Fruit fly (Drosophila melanogaster): ENCODE results near the gene CG7889.

dm6 chrX:19264396-19264795 is 21.0 kb downstream of the CG7889 start:
- TF ChIP-seq CTCF (optimal IDR thresholded peaks at IDR 0.05) (no peak), CG8478 (optimal IDR thresholded peaks at IDR 0.05) (no peak)
